Fruit fly (Drosophila melanogaster) whole organism, prepupa: ENCODE measurements around the gene Pif2.

Experiments
- CG10631 ChIP-seq: fragments of 200-800 bp; sonication (Bioruptor generic); optimal IDR thresholded peaks from 2 replicates; lab custom pipeline; 2016; ENCODE audit warnings: missing biosample characterization, missing genetic modification characterization
- CG10669 ChIP-seq: fragments of 200-800 bp; sonication (Bioruptor generic); optimal IDR thresholded peaks from 3 replicates; lab custom pipeline; 2018; ENCODE audit warnings: missing biosample characterization, mild to moderate bottlenecking, missing genetic modification characterization, moderate library complexity
- CG11294 ChIP-seq: fragments of 200-800 bp; sonication (Bioruptor generic); IDR thresholded peaks from 2 replicates; pipeline ENCODE4 v1.3.6; 2022; ENCODE audit warnings: missing biosample characterization, missing genetic modification characterization
- CG11762 ChIP-seq: fragments of 200-800 bp; sonication (Bioruptor generic); optimal IDR thresholded peaks from 3 replicates; lab custom pipeline; 2016; ENCODE audit warnings: missing biosample characterization, missing genetic modification characterization; ENCODE audit not compliant: insufficient read depth
- CG15336 ChIP-seq: fragments of 200-800 bp; sonication (Bioruptor generic); IDR thresholded peaks from 2 replicates; pipeline ENCODE4 v1.3.6; 2022; ENCODE audit warnings: missing biosample characterization, missing genetic modification characterization
- CG1621 ChIP-seq: fragments of 200-800 bp; sonication (Bioruptor generic); optimal IDR thresholded peaks from 3 replicates; lab custom pipeline; 2018; ENCODE audit warnings: missing biosample characterization, mild to moderate bottlenecking, missing genetic modification characterization
- CG16779 ChIP-seq: fragments of 200-800 bp; sonication (Bioruptor generic); optimal IDR thresholded peaks from 3 replicates; lab custom pipeline; 2017; ENCODE audit warnings: missing biosample characterization, mild to moderate bottlenecking, missing genetic modification characterization
- CG3032 ChIP-seq: fragments of 200-800 bp; optimal IDR thresholded peaks from 2 replicates; lab custom pipeline; 2019; ENCODE audit warnings: missing biosample characterization, mild to moderate bottlenecking, missing genetic modification characterization, moderate library complexity
- CG31627 ChIP-seq: fragments of 200-800 bp; sonication (Bioruptor generic); optimal IDR thresholded peaks from 3 replicates; lab custom pipeline; 2016; ENCODE audit warnings: missing biosample characterization, missing genetic modification characterization
- CG32006 ChIP-seq: fragments of 200-800 bp; sonication (Bioruptor generic); optimal IDR thresholded peaks from 3 replicates; lab custom pipeline; 2017; ENCODE audit warnings: missing biosample characterization, mild to moderate bottlenecking, missing genetic modification characterization
- CG34406 ChIP-seq: fragments of 200-800 bp; sonication (Bioruptor generic); optimal IDR thresholded peaks from 3 replicates; lab custom pipeline; 2016; ENCODE audit warnings: missing biosample characterization, missing genetic modification characterization
- CG3919 ChIP-seq: fragments of 200-800 bp; sonication (Bioruptor generic); optimal IDR thresholded peaks from 3 replicates; lab custom pipeline; 2016; ENCODE audit warnings: missing biosample characterization, missing genetic modification characterization
- CG4318 ChIP-seq: fragments of 200-800 bp; sonication (Bioruptor generic); optimal IDR thresholded peaks from 3 replicates; lab custom pipeline; 2017; ENCODE audit warnings: missing biosample characterization, mild to moderate bottlenecking, missing genetic modification characterization
- CG6163 ChIP-seq: fragments of 200-800 bp; sonication (Bioruptor generic); IDR thresholded peaks from 3 replicates; pipeline ENCODE4 v1.3.6; 2022; ENCODE audit warnings: missing biosample characterization, missing genetic modification characterization
- CG6276 ChIP-seq: fragments of 200-800 bp; sonication (Bioruptor generic); optimal IDR thresholded peaks from 2 replicates; lab custom pipeline; 2017; ENCODE audit warnings: missing biosample characterization, mild to moderate bottlenecking, missing genetic modification characterization
- CG6808 ChIP-seq: fragments of 200-800 bp; sonication (Bioruptor generic); optimal IDR thresholded peaks from 3 replicates; lab custom pipeline; 2017; ENCODE audit warnings: missing biosample characterization, missing genetic modification characterization, mild to moderate bottlenecking, moderate library complexity, missing genetic modification reagents
- CG6854 ChIP-seq: fragments of 200-800 bp; sonication (Bioruptor generic); optimal IDR thresholded peaks from 2 replicates; lab custom pipeline; 2017; ENCODE audit warnings: missing biosample characterization, mild to moderate bottlenecking, missing genetic modification characterization
- CG7368 ChIP-seq: fragments of 200-800 bp; sonication (Bioruptor generic); optimal IDR thresholded peaks from 3 replicates; lab custom pipeline; 2016; ENCODE audit warnings: missing biosample characterization, missing genetic modification characterization
- CG8632 ChIP-seq: fragments of 200-800 bp; sonication (Bioruptor generic); optimal IDR thresholded peaks from 3 replicates; lab custom pipeline; 2016; ENCODE audit warnings: missing biosample characterization, missing genetic modification characterization
- Eip75B ChIP-seq: fragments of 200-800 bp; sonication (Bioruptor generic); optimal IDR thresholded peaks from 3 replicates; lab custom pipeline; 2016; ENCODE audit warnings: missing biosample characterization, missing genetic modification characterization
- Eip78C ChIP-seq: fragments of 200-800 bp; sonication (Bioruptor generic); peaks from one replicate; lab custom pipeline; 2016; ENCODE audit warnings: missing biosample characterization, missing genetic modification characterization
- Eip93F ChIP-seq: fragments of 200-800 bp; sonication (Bioruptor generic); optimal IDR thresholded peaks from 2 replicates; lab custom pipeline; 2016; ENCODE audit warnings: missing biosample characterization, mild to moderate bottlenecking, missing genetic modification characterization
- Ets96B ChIP-seq: fragments of 200-800 bp; optimal IDR thresholded peaks from 2 replicates; lab custom pipeline; 2019; ENCODE audit warnings: missing biosample characterization, mild to moderate bottlenecking, missing genetic modification characterization, moderate library complexity
- Gug ChIP-seq: fragments of 200-800 bp; sonication (Bioruptor generic); IDR thresholded peaks from 2 replicates; pipeline ENCODE4 v1.3.6; 2022; ENCODE audit warnings: missing biosample characterization, missing genetic modification characterization
- Hr39 ChIP-seq: fragments of 200-800 bp; sonication (Bioruptor generic); optimal IDR thresholded peaks from 2 replicates; lab custom pipeline; 2016; ENCODE audit warnings: missing biosample characterization, missing genetic modification characterization
- Hr4 ChIP-seq: fragments of 200-800 bp; sonication (Bioruptor generic); optimal IDR thresholded peaks from 3 replicates; lab custom pipeline; 2016; ENCODE audit warnings: missing biosample characterization, missing genetic modification characterization
- Lpt ChIP-seq: fragments of 200-800 bp; sonication (Bioruptor generic); optimal IDR thresholded peaks from 3 replicates; lab custom pipeline; 2016; ENCODE audit warnings: missing biosample characterization, missing genetic modification characterization
- Met ChIP-seq: fragments of 200-800 bp; sonication (Bioruptor generic); optimal IDR thresholded peaks from 3 replicates; lab custom pipeline; 2016; ENCODE audit warnings: missing biosample characterization, missing genetic modification characterization
- OdsH ChIP-seq: fragments of 200-800 bp; sonication (Bioruptor generic); optimal IDR thresholded peaks from 3 replicates; lab custom pipeline; 2016; ENCODE audit warnings: missing biosample characterization, missing genetic modification characterization
- Sox102F ChIP-seq: fragments of 200-800 bp; sonication (Bioruptor generic); optimal IDR thresholded peaks from 2 replicates; lab custom pipeline; 2016; ENCODE audit warnings: missing biosample characterization, mild to moderate bottlenecking, missing genetic modification characterization
- Sox15 ChIP-seq: fragments of 200-800 bp; sonication (Bioruptor generic); optimal IDR thresholded peaks from 3 replicates; lab custom pipeline; 2016; ENCODE audit warnings: missing biosample characterization, missing genetic modification characterization
- achi ChIP-seq: fragments of 200-800 bp; sonication (Bioruptor generic); optimal IDR thresholded peaks from 3 replicates; lab custom pipeline; 2016; ENCODE audit warnings: missing biosample characterization, missing genetic modification characterization
- acj6 ChIP-seq: fragments of 200-800 bp; sonication (Bioruptor generic); optimal IDR thresholded peaks from 3 replicates; lab custom pipeline; 2016; ENCODE audit warnings: missing biosample characterization, missing genetic modification characterization
- dac ChIP-seq: fragments of 200-800 bp; sonication (Bioruptor generic); optimal IDR thresholded peaks from 2 replicates; lab custom pipeline; 2017; ENCODE audit warnings: missing biosample characterization, mild to moderate bottlenecking, missing genetic modification characterization
- dsx ChIP-seq: fragments of 200-800 bp; optimal IDR thresholded peaks from 3 replicates; lab custom pipeline; 2019; ENCODE audit warnings: missing biosample characterization, mild to moderate bottlenecking, missing genetic modification characterization, moderate library complexity; ENCODE audit not compliant: poor library complexity, severe bottlenecking
- eg ChIP-seq: fragments of 200-800 bp; sonication (Bioruptor generic); IDR thresholded peaks from 3 replicates; pipeline ENCODE4 v1.3.6; 2022; ENCODE audit warnings: missing biosample characterization, missing genetic modification characterization
- esn ChIP-seq: fragments of 200-800 bp; sonication (Bioruptor generic); optimal IDR thresholded peaks from 2 replicates; lab custom pipeline; 2016; ENCODE audit warnings: missing biosample characterization, mild to moderate bottlenecking, missing genetic modification characterization, moderate library complexity
- fd59A ChIP-seq: fragments of 200-800 bp; sonication (Bioruptor generic); optimal IDR thresholded peaks from 2 replicates; lab custom pipeline; 2017; ENCODE audit warnings: missing biosample characterization, mild to moderate bottlenecking, missing genetic modification characterization, missing genetic modification reagents
- fkh ChIP-seq: fragments of 200-800 bp; sonication (Bioruptor generic); optimal IDR thresholded peaks from 3 replicates; lab custom pipeline; 2017; ENCODE audit warnings: missing biosample characterization, mild to moderate bottlenecking, missing genetic modification characterization, moderate library complexity
- lz ChIP-seq: fragments of 200-800 bp; sonication (Bioruptor generic); optimal IDR thresholded peaks from 3 replicates; lab custom pipeline; 2016; ENCODE audit warnings: missing biosample characterization, missing genetic modification characterization
- net ChIP-seq: fragments of 200-800 bp; sonication (Bioruptor generic); optimal IDR thresholded peaks from 3 replicates; lab custom pipeline; 2016; ENCODE audit warnings: missing biosample characterization, missing genetic modification characterization
- pdm3 ChIP-seq: fragments of 200-800 bp; sonication (Bioruptor generic); optimal IDR thresholded peaks from 3 replicates; lab custom pipeline; 2016; ENCODE audit warnings: missing biosample characterization, missing genetic modification characterization
- spab ChIP-seq: fragments of 200-800 bp; sonication (Bioruptor generic); optimal IDR thresholded peaks from 2 replicates; lab custom pipeline; 2017; ENCODE audit warnings: missing biosample characterization, mild to moderate bottlenecking, missing genetic modification characterization, missing genetic modification reagents
- svp ChIP-seq: fragments of 200-800 bp; sonication (Bioruptor generic); peaks from one replicate; lab custom pipeline; 2016; ENCODE audit warnings: missing biosample characterization, missing genetic modification characterization

The Pif2 gene

DNA sequence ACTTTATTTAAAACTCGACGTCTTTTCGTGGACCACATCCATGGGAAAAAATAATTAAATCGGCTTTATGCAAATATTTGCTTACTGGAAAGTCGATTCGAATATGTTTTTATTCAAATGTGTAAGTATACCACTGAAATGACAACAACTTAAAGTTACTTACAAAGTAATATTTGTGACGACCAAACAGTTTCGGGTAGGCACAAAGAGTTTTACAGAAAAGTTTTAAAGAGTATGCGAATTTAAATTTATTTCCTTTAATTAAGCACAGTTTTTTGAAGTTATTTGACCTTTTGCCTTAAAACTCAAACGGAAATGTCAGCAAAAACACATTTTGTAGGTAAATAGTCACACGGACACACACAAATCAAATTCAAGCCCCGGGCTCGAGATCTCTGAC lies at the start of gene Pif2:
TSS of gene Pif2 (plus strand) at position 301 of the 400 bp plus-strand sequence.
- no peak for TF ChIP-seq net (GFP tag; lab: Kevin White, UChicago)
- no peak for TF ChIP-seq CG4318
- no peak for TF ChIP-seq Gug (GFP tag; lab: Robert Waterston, UW)
- no peak for TF ChIP-seq CG32006 (GFP tag; lab: Kevin White, UChicago)
- TF ChIP-seq CG34406 (GFP tag; lab: Kevin White, UChicago), result no peak
- no peak for TF ChIP-seq OdsH (GFP tag; lab: Kevin White, UChicago)
- TF ChIP-seq CG10631 (GFP tag; lab: Kevin White, UChicago), result no peak
- no peak for TF ChIP-seq Eip93F (GFP tag; lab: Kevin White, UChicago)
- no peak for TF ChIP-seq dsx (GFP tag; lab: Kevin White, UChicago)
- no peak for TF ChIP-seq CG11762 (GFP tag; lab: Kevin White, UChicago)
- TF ChIP-seq CG6808, result no peak
- no peak for TF ChIP-seq Sox15 (GFP tag; lab: Kevin White, UChicago)
- TF ChIP-seq CG3032, result no peak
- no peak for TF ChIP-seq CG6276 (GFP tag; lab: Kevin White, UChicago)
- no peak for TF ChIP-seq CG16779 (tag; lab: Kevin White, UChicago)
- TF ChIP-seq dac (GFP tag; lab: Kevin White, UChicago), result no peak
- no peak for TF ChIP-seq CG10669 (GFP tag; lab: Kevin White, UChicago)
- TF ChIP-seq CG31627 (GFP tag; lab: Kevin White, UChicago), result no peak
- no peak for TF ChIP-seq eg (GFP tag; lab: Robert Waterston, UW)
- TF ChIP-seq Sox102F (GFP tag; lab: Kevin White, UChicago), result no peak
- TF ChIP-seq, all 60 proteins: peak for 0

DNA sequence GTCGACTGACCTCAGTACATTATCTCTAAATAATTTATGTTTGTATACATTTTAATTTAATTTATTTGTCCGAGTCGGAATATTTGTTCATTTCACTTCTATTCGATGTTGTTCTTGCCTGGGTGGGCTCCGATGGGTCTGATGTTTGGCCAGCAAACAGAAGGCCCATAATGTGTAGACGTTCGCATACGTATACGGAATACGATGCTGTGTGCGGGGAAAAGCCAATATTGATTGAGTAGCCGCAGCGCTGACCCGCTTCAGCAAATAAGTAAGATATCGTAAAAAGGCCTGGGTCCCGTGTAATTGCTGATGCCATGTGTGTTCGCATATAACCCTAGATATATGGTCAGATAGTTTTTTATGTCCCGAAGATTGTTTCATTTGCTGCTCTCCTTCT lies 44.4 kb upstream of the Pif2 start:
- TF ChIP-seq svp, result peak; percentile 38
- TF ChIP-seq CG6163 (GFP tag; lab: Robert Waterston, UW), result peak; percentile 33; the same call in 1 of the 3 replicates
- peak; percentile 45 for TF ChIP-seq Eip78C (GFP tag; lab: Kevin White, UChicago)
- peak; percentile 81 for TF ChIP-seq fkh
- no peak for TF ChIP-seq spab (GFP tag; lab: Kevin White, UChicago)
- TF ChIP-seq, all 60 proteins: peak for 4

DNA sequence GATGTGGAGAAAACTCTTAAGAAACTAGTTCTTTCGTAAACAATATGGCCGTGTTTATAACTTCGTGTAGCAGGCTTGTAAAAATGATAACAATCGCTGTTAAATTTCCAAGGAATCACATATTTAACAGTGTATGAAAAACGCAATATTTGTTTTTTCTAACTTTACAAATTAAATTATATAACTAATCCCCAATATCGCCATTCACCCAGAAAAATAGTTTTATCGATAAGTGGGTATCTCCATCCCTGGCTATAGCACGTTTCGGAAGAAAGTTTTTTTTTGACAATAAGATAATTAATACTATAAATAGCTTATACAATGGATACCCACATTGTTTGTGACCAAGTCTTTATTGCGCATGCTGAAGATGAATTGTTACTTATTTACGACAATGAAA lies 21.6 kb upstream of the Pif2 start, which contains the start of gene CG15185:
TSS of gene CG15185 (plus strand) at position 301 of the 400 bp plus-strand sequence.
- TF ChIP-seq achi, result no peak
- TF ChIP-seq CG1621 (tag; lab: Kevin White, UChicago), result no peak
- no peak for TF ChIP-seq lz
- TF ChIP-seq net (GFP tag; lab: Kevin White, UChicago), result no peak
- no peak for TF ChIP-seq dsx (GFP tag; lab: Kevin White, UChicago)
- no peak for TF ChIP-seq CG3919
- no peak for TF ChIP-seq Lpt (GFP tag; lab: Kevin White, UChicago)
- no peak for TF ChIP-seq CG7368
- TF ChIP-seq CG15336, result no peak
- no peak for TF ChIP-seq CG3032
- no peak for TF ChIP-seq Ets96B (tag; lab: Kevin White, UChicago)
- no peak for TF ChIP-seq Hr4 (GFP tag; lab: Kevin White, UChicago)
- TF ChIP-seq fd59A, result no peak
- no peak for TF ChIP-seq CG6163 (GFP tag; lab: Robert Waterston, UW)
- TF ChIP-seq acj6 (GFP tag; lab: Kevin White, UChicago), result no peak
- no peak for TF ChIP-seq CG6854 (GFP tag; lab: Kevin White, UChicago)

DNA sequence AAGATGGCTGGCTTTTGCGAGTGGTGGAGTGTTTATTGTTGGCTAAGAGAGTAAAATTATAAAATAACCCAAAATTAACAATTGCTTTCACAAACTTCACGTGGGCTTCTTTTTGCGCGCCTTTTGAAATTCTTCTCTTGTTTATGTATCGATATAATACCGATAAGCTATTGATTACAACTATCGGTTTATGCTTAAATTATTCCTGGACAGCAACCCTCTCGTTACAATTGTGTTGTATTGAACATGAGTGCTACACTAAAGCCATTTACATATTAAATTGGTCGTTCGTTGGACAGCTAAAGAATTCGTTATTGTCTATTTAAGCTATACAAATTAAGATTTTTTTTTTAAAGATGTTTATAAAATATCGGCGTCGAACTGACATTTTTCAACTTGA lies 14.8 kb upstream of the Pif2 start:
- no peak for TF ChIP-seq svp
- TF ChIP-seq Hr39 (GFP tag; lab: Kevin White, UChicago), result no peak
- TF ChIP-seq Met (GFP tag; lab: Kevin White, UChicago), result no peak
- TF ChIP-seq Eip75B (GFP tag; lab: Kevin White, UChicago), result no peak
- TF ChIP-seq pdm3 (GFP tag; lab: Kevin White, UChicago), result no peak
- TF ChIP-seq dsx (GFP tag; lab: Kevin White, UChicago), result no peak
- no peak for TF ChIP-seq achi
- TF ChIP-seq Sox102F (GFP tag; lab: Kevin White, UChicago), result no peak
- TF ChIP-seq CG11294 (GFP tag; lab: Robert Waterston, UW), result no peak
- no peak for TF ChIP-seq CG4318
- TF ChIP-seq net (GFP tag; lab: Kevin White, UChicago), result no peak
- TF ChIP-seq eg (GFP tag; lab: Robert Waterston, UW), result no peak
- no peak for TF ChIP-seq esn
- no peak for TF ChIP-seq CG8632 (GFP tag; lab: Kevin White, UChicago)
- no peak for TF ChIP-seq Eip78C (GFP tag; lab: Kevin White, UChicago)
